Fruit fly (Drosophila melanogaster): Measurements from ENCODE around the gene side-VII.
A peak's percentile ranks its signal among the peaks of the same experiment; 100 is the strongest.

Gene side-VII

dm6 chr3R:9704183-9705007 lies 35.4 kb downstream of the side-VII start:
- TF ChIP-seq vri (GFP tag; optimal IDR thresholded peaks at IDR 0.05) (peak; percentile 99), CG16779 (tag; optimal IDR thresholded peaks at IDR 0.05) (peak; percentile 42), CG6808 (GFP tag; optimal IDR thresholded peaks at IDR 0.05) (no peak), Hr4 (GFP tag; optimal IDR thresholded peaks at IDR 0.05) (no peak), CG8632 (GFP tag; optimal IDR thresholded peaks at IDR 0.05) (no peak), CG11762 (GFP tag; optimal IDR thresholded peaks at IDR 0.05; ENCODE audit: insufficient read depth) (no peak), esn (GFP tag; optimal IDR thresholded peaks at IDR 0.05) (no peak), fd85E (GFP tag; optimal IDR thresholded peaks at IDR 0.05) (peak; percentile 1), acj6 (GFP tag; optimal IDR thresholded peaks at IDR 0.05) (no peak), fkh (GFP tag; optimal IDR thresholded peaks at IDR 0.05) (peak; percentile 13), CG4318 (GFP tag; optimal IDR thresholded peaks at IDR 0.05) (no peak), svp (GFP tag) (peak; percentile 85), Lpt (GFP tag; optimal IDR thresholded peaks at IDR 0.05) (peak; percentile 33), cyc (GFP tag; optimal IDR thresholded peaks at IDR 0.05) (no peak)

dm6 chr3R:9703273-9703672 lies 36.5 kb downstream of the side-VII start:
- TF ChIP-seq OdsH (GFP tag; optimal IDR thresholded peaks at IDR 0.05) (no peak), Blimp-1 (GFP tag; optimal IDR thresholded peaks at IDR 0.05) (peak; percentile 55)

- TF ChIP-seq acj6 (GFP tag; optimal IDR thresholded peaks at IDR 0.05) (no peak), CG11762 (GFP tag; optimal IDR thresholded peaks at IDR 0.05; ENCODE audit: insufficient read depth) (peak; percentile 64), OdsH (GFP tag; optimal IDR thresholded peaks at IDR 0.05) (peak; percentile 73), Hr4 (GFP tag; optimal IDR thresholded peaks at IDR 0.05) (peak; percentile 83), CG7368 (GFP tag; optimal IDR thresholded peaks at IDR 0.05) (no peak), Ets96B (tag; optimal IDR thresholded peaks at IDR 0.05) (peak; percentile 29), CG3919 (GFP tag; optimal IDR thresholded peaks at IDR 0.05) (peak; percentile 53), Sox14 (GFP tag; optimal IDR thresholded peaks at IDR 0.05) (peak; percentile 59), dsx (GFP tag; optimal IDR thresholded peaks at IDR 0.05; ENCODE audit: poor library complexity, severe bottlenecking) (no peak), cyc (GFP tag; optimal IDR thresholded peaks at IDR 0.05) (peak; percentile 38), achi (GFP tag; optimal IDR thresholded peaks at IDR 0.05) (peak; percentile 59), Blimp-1 (GFP tag; optimal IDR thresholded peaks at IDR 0.05) (no peak), CG32006 (GFP tag; optimal IDR thresholded peaks at IDR 0.05) (peak; percentile 78), Hr39 (GFP tag; optimal IDR thresholded peaks at IDR 0.05) (peak; percentile 58), CG6808 (GFP tag; optimal IDR thresholded peaks at IDR 0.05) (no peak), CG31627 (GFP tag; optimal IDR thresholded peaks at IDR 0.05) (peak; percentile 66), esn (GFP tag; optimal IDR thresholded peaks at IDR 0.05) (peak; percentile 64), CG4318 (GFP tag; optimal IDR thresholded peaks at IDR 0.05) (no peak), CG10631 (GFP tag; optimal IDR thresholded peaks at IDR 0.05) (peak; percentile 51), Ets21C (GFP tag; optimal IDR thresholded peaks at IDR 0.05) (peak; percentile 13), dac (GFP tag; optimal IDR thresholded peaks at IDR 0.05) (peak; percentile 34), Eip78C (GFP tag) (peak; percentile 82), CG6792 (GFP tag; optimal IDR thresholded peaks at IDR 0.05) (peak; percentile 35), Gug (GFP tag; IDR thresholded peaks at IDR 0.05) (no peak), Met (GFP tag; optimal IDR thresholded peaks at IDR 0.05) (peak; percentile 65), fkh (GFP tag; optimal IDR thresholded peaks at IDR 0.05) (peak; percentile 96), CG8632 (GFP tag; optimal IDR thresholded peaks at IDR 0.05) (peak; percentile 16), CG11294 (GFP tag; IDR thresholded peaks at IDR 0.05) (no peak), vri (GFP tag; optimal IDR thresholded peaks at IDR 0.05) (peak; percentile 55), CG8319 (GFP tag; optimal IDR thresholded peaks at IDR 0.05) (no peak), svp (GFP tag) (peak; percentile 73), Sox102F (GFP tag; optimal IDR thresholded peaks at IDR 0.05) (peak; percentile 48), CG9139 (GFP tag; optimal IDR thresholded peaks at IDR 0.05) (no peak), CG16779 (tag; optimal IDR thresholded peaks at IDR 0.05) (peak; percentile 9), eg (GFP tag; IDR thresholded peaks at IDR 0.05) (no peak), spab (GFP tag; optimal IDR thresholded peaks at IDR 0.05) (no peak), CG34406 (GFP tag; optimal IDR thresholded peaks at IDR 0.05) (peak; percentile 42), Lpt (GFP tag; optimal IDR thresholded peaks at IDR 0.05) (peak; percentile 54), Eip75B (GFP tag; optimal IDR thresholded peaks at IDR 0.05) (peak; percentile 41), Eip93F (GFP tag; optimal IDR thresholded peaks at IDR 0.05) (peak; percentile 27), CG10669 (GFP tag; optimal IDR thresholded peaks at IDR 0.05) (peak; percentile 41), CG1621 (tag; optimal IDR thresholded peaks at IDR 0.05) (no peak), lz (GFP tag; optimal IDR thresholded peaks at IDR 0.05) (peak; percentile 57)
These were observed 37.2 kb downstream of the side-VII start for dm6 chr3R:9702567-9702966.
